Worm (Caenorhabditis elegans) whole organism, L4 larva: Measurements from ENCODE around the gene fbxa-63.
A peak's percentile ranks its signal among the peaks of the same experiment; 100 is the strongest.

Experiments used
- F26F4.8 ChIP-seq: fragments of 200-800 bp; sonication (Bioruptor generic); conservative IDR thresholded peaks from 2 replicates; pipeline ENCODE4 v1.3.6; 2022; ENCODE audit warnings: missing genetic modification characterization, missing compliant biosample characterization
- F37D6.2 ChIP-seq: sonication (generic microtip); optimal IDR thresholded peaks from 2 replicates; lab custom pipeline; 2016; ENCODE audit warnings: mild to moderate bottlenecking, missing genetic modification characterization, missing compliant biosample characterization
- T20F7.1 ChIP-seq: fragments of 200-800 bp; sonication (Bioruptor generic); optimal IDR thresholded peaks from 2 replicates; lab custom pipeline; 2018; ENCODE audit warnings: mild to moderate bottlenecking, missing genetic modification characterization, missing compliant biosample characterization
- Y48G9A.11 ChIP-seq: fragments of 200-800 bp; sonication (Bioruptor generic); IDR thresholded peaks from 2 replicates; pipeline ENCODE4 v1.3.6; 2022; ENCODE audit warnings: missing genetic modification reagents, missing genetic modification characterization, missing compliant biosample characterization
- Y75B8A.6 ChIP-seq: fragments of 200-800 bp; sonication (Bioruptor generic); IDR thresholded peaks from 2 replicates; pipeline ENCODE4 v1.3.6; 2022; ENCODE audit warnings: missing genetic modification reagents, missing genetic modification characterization, missing compliant biosample characterization
- ZK546.5 ChIP-seq, 2 experiments: sonication (generic microtip); optimal IDR thresholded peaks; 2 replicates each; lab custom pipeline; 2017; ENCODE audit warnings: missing biosample characterization in 2 of 2, missing genetic modification characterization in 2 of 2
- aly-2 ChIP-seq: sonication (generic microtip); optimal IDR thresholded peaks from 2 replicates; lab custom pipeline; 2018; ENCODE audit warnings: missing biosample characterization, missing genetic modification characterization
- arid-1 ChIP-seq: fragments of 200-800 bp; sonication (Bioruptor generic); conservative IDR thresholded peaks from 2 replicates; pipeline ENCODE4 v1.3.6; 2022; ENCODE audit warnings: missing genetic modification reagents, missing genetic modification characterization, missing compliant biosample characterization
- ceh-28 ChIP-seq: fragments of 150-350 bp; optimal IDR thresholded peaks from 2 replicates; lab custom pipeline; 2014; ENCODE audit warnings: missing biosample characterization, missing genetic modification reagents, missing genetic modification characterization
- ceh-44 ChIP-seq: fragments of 200-800 bp; sonication (Bioruptor generic); IDR thresholded peaks from 2 replicates; pipeline ENCODE4 v1.3.6; 2022; ENCODE audit warnings: missing genetic modification reagents, missing genetic modification characterization, missing compliant biosample characterization
- ces-1 ChIP-seq: fragments of 150-350 bp; sonication (generic microtip); optimal IDR thresholded peaks from 4 replicates; lab custom pipeline; 2014; ENCODE audit warnings: missing biosample characterization, missing genetic modification reagents, missing genetic modification characterization
- ctbp-1 ChIP-seq: fragments of 200-800 bp; sonication (Bioruptor generic); IDR thresholded peaks from 2 replicates; pipeline ENCODE4 v1.3.6; 2022; ENCODE audit warnings: missing genetic modification reagents, missing genetic modification characterization, missing compliant biosample characterization
- daf-12 ChIP-seq: fragments of 150-350 bp; optimal IDR thresholded peaks from 2 replicates; lab custom pipeline; 2014; ENCODE audit warnings: missing biosample characterization, missing genetic modification reagents, missing genetic modification characterization
- daf-16 ChIP-seq, 3 experiments: sonication (generic microtip); optimal IDR thresholded peaks; 2 replicates each; lab custom pipeline; 2016 to 2017; ENCODE audit warnings: missing genetic modification characterization in 3 of 3, missing genetic modification reagents in 3 of 3, mild to moderate bottlenecking in 2 of 3, missing compliant biosample characterization in 2 of 3, missing biosample characterization in 1 of 3, moderate library complexity in 1 of 3
- daf-8 ChIP-seq: fragments of 200-800 bp; sonication (Bioruptor generic); IDR thresholded peaks from 2 replicates; pipeline ENCODE4 v1.3.6; 2022; ENCODE audit warnings: missing genetic modification characterization, missing compliant biosample characterization
- dmd-6 ChIP-seq: fragments of 200-800 bp; sonication (Bioruptor generic); IDR thresholded peaks from 2 replicates; pipeline ENCODE4 v1.3.6; 2022; ENCODE audit warnings: missing genetic modification reagents, missing genetic modification characterization, missing compliant biosample characterization
- dmd-8 ChIP-seq: fragments of 200-800 bp; sonication (Bioruptor generic); IDR thresholded peaks from 2 replicates; pipeline ENCODE4 v1.3.6; 2022; ENCODE audit warnings: missing genetic modification characterization, missing compliant biosample characterization
- dmd-9 ChIP-seq: fragments of 200-800 bp; sonication (Bioruptor generic); IDR thresholded peaks from 2 replicates; pipeline ENCODE4 v1.3.6; 2022; ENCODE audit warnings: missing genetic modification reagents, missing genetic modification characterization, missing compliant biosample characterization
- duxl-1 ChIP-seq: sonication (generic microtip); optimal IDR thresholded peaks from 2 replicates; lab custom pipeline; 2016; ENCODE audit warnings: mild to moderate bottlenecking, missing genetic modification characterization, moderate library complexity, missing compliant biosample characterization; ENCODE audit not compliant: poor library complexity
- dve-1 ChIP-seq: sonication (generic microtip); optimal IDR thresholded peaks from 2 replicates; lab custom pipeline; 2017; ENCODE audit warnings: antibody characterized with exemption, mild to moderate bottlenecking, missing genetic modification characterization, missing compliant biosample characterization; ENCODE audit not compliant: insufficient read depth
- egl-27 ChIP-seq: sonication (generic microtip); optimal IDR thresholded peaks from 3 replicates; lab custom pipeline; 2017; ENCODE audit warnings: missing biosample characterization, missing genetic modification reagents, missing genetic modification characterization
- fkh-10 ChIP-seq: fragments of 150-350 bp; optimal IDR thresholded peaks from 2 replicates; lab custom pipeline; 2014; ENCODE audit warnings: missing biosample characterization, missing genetic modification reagents, missing genetic modification characterization
- fos-1 ChIP-seq: fragments of 150-350 bp; optimal IDR thresholded peaks from 2 replicates; lab custom pipeline; 2014; ENCODE audit warnings: missing biosample characterization, missing genetic modification characterization
- gei-8 ChIP-seq: fragments of 200-800 bp; sonication (Bioruptor generic); optimal IDR thresholded peaks from 2 replicates; lab custom pipeline; 2018; ENCODE audit warnings: mild to moderate bottlenecking, missing genetic modification characterization, missing compliant biosample characterization
- hlh-30 ChIP-seq: sonication (generic microtip); optimal IDR thresholded peaks from 2 replicates; lab custom pipeline; 2017; ENCODE audit warnings: antibody characterized with exemption, mild to moderate bottlenecking, missing genetic modification characterization, missing compliant biosample characterization; ENCODE audit not compliant: insufficient read depth
- lim-7 ChIP-seq: fragments of 200-800 bp; sonication (Bioruptor generic); IDR thresholded peaks from 2 replicates; pipeline ENCODE4 v1.3.6; 2022; ENCODE audit warnings: missing genetic modification characterization, missing compliant biosample characterization
- lin-38 ChIP-seq: fragments of 200-800 bp; sonication (Bioruptor generic); IDR thresholded peaks from 2 replicates; pipeline ENCODE4 v1.3.6; 2022; ENCODE audit warnings: missing genetic modification reagents, missing genetic modification characterization, missing compliant biosample characterization
- lin-39 ChIP-seq: fragments of 150-350 bp; optimal IDR thresholded peaks from 2 replicates; lab custom pipeline; 2014; ENCODE audit warnings: missing biosample characterization, missing genetic modification reagents, missing genetic modification characterization
- mdl-1 ChIP-seq, 2 experiments: fragments of 150-350 bp in 1 of 2; sonication (generic microtip) in 1 of 2; optimal IDR thresholded peaks; 2 replicates each; lab custom pipeline; 2014 to 2017; ENCODE audit warnings: missing biosample characterization in 2 of 2, missing genetic modification characterization in 2 of 2
- mdt-29 ChIP-seq: fragments of 200-800 bp; sonication (Bioruptor generic); IDR thresholded peaks from 2 replicates; pipeline ENCODE4 v1.3.6; 2022; ENCODE audit warnings: missing genetic modification reagents, missing genetic modification characterization, missing compliant biosample characterization
- mxl-2 ChIP-seq: fragments of 200-800 bp; sonication (Bioruptor generic); conservative IDR thresholded peaks from 2 replicates; pipeline ENCODE4 v1.3.6; 2022; ENCODE audit warnings: missing genetic modification reagents, missing genetic modification characterization, missing compliant biosample characterization
- nhr-102 ChIP-seq: sonication (generic microtip); optimal IDR thresholded peaks from 2 replicates; lab custom pipeline; 2016; ENCODE audit warnings: mild to moderate bottlenecking, missing genetic modification characterization, moderate library complexity, missing compliant biosample characterization
- nhr-237 ChIP-seq: sonication (generic microtip); optimal IDR thresholded peaks from 2 replicates; lab custom pipeline; 2017; ENCODE audit warnings: missing biosample characterization, missing genetic modification characterization
- nhr-28 ChIP-seq: fragments of 150-350 bp; optimal IDR thresholded peaks from 2 replicates; lab custom pipeline; 2014; ENCODE audit warnings: missing biosample characterization, missing genetic modification characterization
- nhr-42 ChIP-seq: fragments of 200-800 bp; sonication (Bioruptor generic); IDR thresholded peaks from 2 replicates; pipeline ENCODE4 v1.3.6; 2022; ENCODE audit warnings: missing genetic modification characterization, missing compliant biosample characterization
- nhr-6 ChIP-seq: fragments of 150-350 bp; optimal IDR thresholded peaks from 2 replicates; lab custom pipeline; 2014; ENCODE audit warnings: missing biosample characterization, missing genetic modification characterization
- nhr-76 ChIP-seq: fragments of 150-350 bp; optimal IDR thresholded peaks from 2 replicates; lab custom pipeline; 2014; ENCODE audit warnings: missing biosample characterization, missing genetic modification characterization
- nhr-77 ChIP-seq: fragments of 150-350 bp; optimal IDR thresholded peaks from 2 replicates; lab custom pipeline; 2014; ENCODE audit warnings: missing biosample characterization, missing genetic modification characterization
- rbr-2 ChIP-seq: sonication (generic microtip); optimal IDR thresholded peaks from 2 replicates; lab custom pipeline; 2016; ENCODE audit warnings: missing genotype, missing genetic modification characterization, missing compliant biosample characterization
- sdz-12 ChIP-seq: fragments of 200-800 bp; sonication (Bioruptor generic); optimal IDR thresholded peaks from 2 replicates; lab custom pipeline; 2018; ENCODE audit warnings: mild to moderate bottlenecking, missing genetic modification characterization, missing compliant biosample characterization
- set-16 ChIP-seq: fragments of 200-800 bp; sonication (Bioruptor generic); IDR thresholded peaks from 2 replicates; pipeline ENCODE4 v1.3.6; 2022; ENCODE audit warnings: missing genetic modification reagents, missing genetic modification characterization, missing compliant biosample characterization
- skn-1 ChIP-seq: fragments of 150-350 bp; optimal IDR thresholded peaks from 2 replicates; lab custom pipeline; 2014; ENCODE audit warnings: missing biosample characterization, missing genetic modification characterization
- snpc-4 ChIP-seq: fragments of 150-350 bp; optimal IDR thresholded peaks from 2 replicates; lab custom pipeline; 2014; ENCODE audit warnings: missing biosample characterization, missing genetic modification characterization
- unc-130 ChIP-seq: sonication (generic microtip); optimal IDR thresholded peaks from 2 replicates; lab custom pipeline; 2016; ENCODE audit warnings: missing genetic modification reagents, missing genetic modification characterization, missing compliant biosample characterization
- unc-62 ChIP-seq, 3 experiments: fragments of 150-350 bp in 1 of 3; sonication (generic microtip); optimal IDR thresholded peaks in 2 of 3; peaks in 1 of 3; 1 replicate in 1 of 3; 2 replicates in 2 of 3; lab custom pipeline; 2014 to 2017; ENCODE audit warnings: missing biosample characterization in 3 of 3, missing genetic modification characterization in 3 of 3, missing genetic modification reagents in 3 of 3, missing genotype in 1 of 3
- vab-7 ChIP-seq: fragments of 200-800 bp; sonication (Bioruptor generic); IDR thresholded peaks from 2 replicates; pipeline ENCODE4 v1.3.6; 2022; ENCODE audit warnings: missing genetic modification reagents, missing genetic modification characterization, missing compliant biosample characterization
- zfp-2 ChIP-seq: sonication (generic microtip); optimal IDR thresholded peaks from 2 replicates; lab custom pipeline; 2016; ENCODE audit warnings: mild to moderate bottlenecking, missing genetic modification characterization, missing compliant biosample characterization
- zfp-3 ChIP-seq: fragments of 200-800 bp; sonication (Bioruptor generic); conservative IDR thresholded peaks from 2 replicates; pipeline ENCODE4 v1.3.6; 2022; ENCODE audit warnings: missing genetic modification reagents, missing genetic modification characterization, missing compliant biosample characterization
- zip-11 ChIP-seq: fragments of 200-800 bp; sonication (Bioruptor generic); IDR thresholded peaks from 2 replicates; pipeline ENCODE4 v1.3.6; 2022; ENCODE audit warnings: missing genetic modification characterization, missing compliant biosample characterization
- zip-2 ChIP-seq: fragments of 150-350 bp; optimal IDR thresholded peaks from 2 replicates; lab custom pipeline; 2014; ENCODE audit warnings: missing biosample characterization, missing genetic modification characterization

fbxa-63 gene

ce11 chrIII:1201958-1202596, 41.2 kb upstream of the fbxa-63 start, which contains the start of the genes mrpl-45 and Y119D3B.12 (continued):
- no peak for TF ChIP-seq ces-1 (GFP tag; lab: Kevin White, UChicago)
- TF ChIP-seq unc-130, result no peak
- peak; percentile 70 for TF ChIP-seq nhr-6 (tag; lab: Kevin White, UChicago)
- TF ChIP-seq daf-8, result no peak
- TF ChIP-seq aly-2 (tag; lab: Kevin White, UChicago), result no peak
- no peak for TF ChIP-seq mdl-1 (tag; optimal IDR thresholded peaks at IDR 0.05; lab: Kevin White, UChicago)
- TF ChIP-seq snpc-4, result no peak
- TF ChIP-seq lin-39 (tag; lab: Kevin White, UChicago), result no peak
- no peak for TF ChIP-seq F26F4.8 (GFP tag; lab: Robert Waterston, UW)
- TF ChIP-seq lim-7, result no peak
- TF ChIP-seq hlh-30 (tag; lab: Kevin White, UChicago), result peak; percentile 81
- no peak for TF ChIP-seq set-16 (GFP tag; lab: Robert Waterston, UW)
- no peak for TF ChIP-seq egl-27 (tag; lab: Kevin White, UChicago)
- peak; percentile 1 for TF ChIP-seq zip-2 (tag; lab: Kevin White, UChicago)
- peak; percentile 42 for TF ChIP-seq F37D6.2 (tag; lab: Kevin White, UChicago)
- TF ChIP-seq rbr-2 (tag; lab: Kevin White, UChicago), result peak; percentile 66
- peak; percentile 66 for TF ChIP-seq arid-1 (GFP tag; lab: Robert Waterston, UW)
- no peak for TF ChIP-seq nhr-76
- no peak for TF ChIP-seq mxl-2 (GFP tag; lab: Robert Waterston, UW)
- TF ChIP-seq nhr-102 (tag; lab: Kevin White, UChicago), result peak; percentile 54
- no peak for TF ChIP-seq skn-1 (tag; lab: Kevin White, UChicago)
- TF ChIP-seq T20F7.1, result no peak
- TF ChIP-seq nhr-77 (tag; lab: Kevin White, UChicago), result peak; percentile 66
- TF ChIP-seq dmd-9 (GFP tag; lab: Robert Waterston, UW), result no peak
- TF ChIP-seq Y75B8A.6, result no peak
- no peak for TF ChIP-seq sdz-12 (GFP tag; lab: Kevin White, UChicago)
- no peak for TF ChIP-seq zfp-2 (tag; lab: Kevin White, UChicago)
- TF ChIP-seq dmd-6 (GFP tag; lab: Robert Waterston, UW), result 0 out of 2 replicates have a peak, but pooled peaks have one; percentile 33
- no peak for TF ChIP-seq zfp-3 (GFP tag; lab: Robert Waterston, UW)
- no peak for TF ChIP-seq ceh-44 (GFP tag; lab: Robert Waterston, UW)
- peak; percentile 80 for TF ChIP-seq dve-1 (tag; lab: Kevin White, UChicago)
- TF ChIP-seq Y48G9A.11, result no peak
- TF ChIP-seq fos-1 (tag; lab: Kevin White, UChicago), result no peak
- peak in 1 of 2 experiments; percentile 86 for TF ChIP-seq unc-62 (GFP tag; optimal IDR thresholded peaks at IDR 0.05 in 1 of 2; lab: Kevin White, UChicago)
- no peak for TF ChIP-seq unc-62 (tag; optimal IDR thresholded peaks at IDR 0.05; lab: Kevin White, UChicago)
- TF ChIP-seq gei-8, result no peak
- TF ChIP-seq dmd-8 (GFP tag; lab: Robert Waterston, UW), result no peak
- TF ChIP-seq ZK546.5 (tag; optimal IDR thresholded peaks at IDR 0.05; lab: Kevin White, UChicago), result no peak
- TF ChIP-seq nhr-28 (tag; lab: Kevin White, UChicago), result peak; percentile 41
- TF ChIP-seq daf-12 (tag; lab: Kevin White, UChicago), result no peak
- TF ChIP-seq ctbp-1 (GFP tag; lab: Robert Waterston, UW), result peak; percentile 29; the same call in 1 of the 2 replicates
- TF ChIP-seq nhr-237 (tag; lab: Kevin White, UChicago), result no peak
- TF ChIP-seq duxl-1 (tag; lab: Kevin White, UChicago), result peak; percentile 51
- TF ChIP-seq daf-16 (GFP tag; optimal IDR thresholded peaks at IDR 0.05; lab: Kevin White, UChicago), result no peak
- peak; percentile 25 for TF ChIP-seq daf-16 (tag; optimal IDR thresholded peaks at IDR 0.05; lab: Kevin White, UChicago)
- peak; percentile 99 for TF ChIP-seq lin-38 (GFP tag; lab: Robert Waterston, UW)
- TF ChIP-seq ceh-28 (tag; lab: Kevin White, UChicago), result no peak
- TF ChIP-seq nhr-42 (GFP tag; lab: Robert Waterston, UW), result no peak
- no peak for TF ChIP-seq zip-11 (GFP tag; lab: Robert Waterston, UW)
- no peak for TF ChIP-seq mdt-29 (GFP tag; lab: Robert Waterston, UW)
- TF ChIP-seq vab-7 (GFP tag; lab: Robert Waterston, UW), result no peak
- peak; percentile 18 for TF ChIP-seq fkh-10 (GFP tag; lab: Kevin White, UChicago)
